Worm (Caenorhabditis elegans): ENCODE data around the gene srxa-5.
A peak's percentile ranks its signal among the peaks of the same experiment; 100 is the strongest.

DNA sequence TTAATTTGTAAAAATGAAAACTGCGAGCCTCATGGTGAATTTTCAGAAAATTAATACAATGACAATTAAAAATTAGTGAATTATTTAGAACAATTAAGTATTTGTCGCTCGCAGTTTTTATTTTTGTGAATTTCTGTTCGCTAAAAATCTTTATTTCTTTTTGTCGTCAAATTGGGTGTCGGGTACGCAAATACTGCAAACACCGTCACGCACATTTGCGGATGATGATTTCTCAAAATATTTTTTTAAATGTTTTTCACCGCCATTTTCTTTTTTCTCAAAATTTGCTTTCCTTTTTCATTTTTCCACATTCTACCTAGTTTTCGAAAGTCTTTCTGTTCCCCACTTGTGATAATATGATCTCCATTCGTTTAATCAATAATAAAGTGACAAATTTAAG is 43.8 kb upstream of the srxa-5 start:
- no peak for TF ChIP-seq lin-39 (tag; optimal IDR thresholded peaks at IDR 0.05)
- no peak for TF ChIP-seq hlh-4 (tag; optimal IDR thresholded peaks at IDR 0.05)
- TF ChIP-seq ceh-82 (tag; optimal IDR thresholded peaks at IDR 0.05) = peak; percentile 5 to 50 (median 33)
- TF ChIP-seq irx-1 (tag; optimal IDR thresholded peaks at IDR 0.05) = no peak
- TF ChIP-seq grh-1 (GFP tag; IDR thresholded peaks at IDR 0.05) = no peak
- no peak for TF ChIP-seq egl-13 (tag; optimal IDR thresholded peaks at IDR 0.05)
- peak in 1 of 2 experiments; percentile 36 for TF ChIP-seq mdl-1 (tag; optimal IDR thresholded peaks at IDR 0.05)
- no peak for TF ChIP-seq nhr-237 (tag; optimal IDR thresholded peaks at IDR 0.05)
- peak; percentile 16 for TF ChIP-seq snpc-4 (tag; optimal IDR thresholded peaks at IDR 0.05)
